Fruit fly (Drosophila melanogaster) Kc167 (cell line): ENCODE results near the gene Trmt112.

Experiments
- Myc ChIP-seq: fragments of >200 bp; optimal IDR thresholded peaks from 2 replicates; lab custom pipeline; 2017; ENCODE audit warnings: missing external identifiers
- Sin3A ChIP-seq: fragments of >200 bp; optimal IDR thresholded peaks from 2 replicates; lab custom pipeline; 2018; ENCODE audit warnings: missing external identifiers
- h ChIP-seq: fragments of >200 bp; optimal IDR thresholded peaks from 3 replicates; lab custom pipeline; 2018; ENCODE audit warnings: missing external identifiers
- insv ChIP-seq: fragments of >200 bp; optimal IDR thresholded peaks from 3 replicates; lab custom pipeline; 2018; ENCODE audit warnings: missing external identifiers
- psq ChIP-seq: fragments of >200 bp; optimal IDR thresholded peaks from 2 replicates; lab custom pipeline; 2017; ENCODE audit warnings: missing external identifiers
- ttk ChIP-seq: sonication (Bioruptor generic); optimal IDR thresholded peaks from 2 replicates; lab custom pipeline; 2017; ENCODE audit warnings: missing external identifiers

Trmt112 gene

DNA sequence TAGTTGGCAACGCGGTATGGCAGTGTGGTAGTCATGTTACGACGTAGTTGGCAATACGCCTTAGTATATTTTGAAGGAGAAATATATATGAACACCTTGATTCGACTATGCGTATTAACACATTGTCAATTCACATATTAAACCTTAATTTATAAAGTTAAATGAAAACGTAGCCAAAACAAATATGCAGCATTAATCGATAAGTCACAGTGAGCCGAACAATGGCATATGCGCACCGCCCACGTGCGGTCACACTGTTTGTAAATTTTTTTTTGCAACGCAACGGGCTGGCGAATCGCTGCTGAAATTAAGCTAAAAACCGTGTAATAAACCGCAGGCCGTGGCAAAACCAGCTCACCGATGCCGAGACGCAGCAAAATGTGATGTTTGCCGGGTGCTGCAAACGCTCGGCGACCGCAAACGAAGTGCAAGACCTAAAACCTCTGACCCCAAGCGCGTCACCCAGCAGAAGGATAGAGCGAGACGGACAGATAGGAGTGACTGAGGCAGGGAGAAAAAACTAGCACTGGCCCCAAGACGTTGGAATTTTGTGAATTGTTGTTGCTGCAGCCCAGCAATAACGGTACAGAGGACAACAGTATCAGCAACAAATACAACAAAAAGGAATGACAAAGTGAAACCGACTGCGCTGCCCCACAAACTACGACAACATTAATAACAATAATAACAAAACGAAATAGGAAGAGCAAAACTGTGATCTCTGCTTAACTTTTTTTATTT lies 40.9 kb downstream of the Trmt112 start:
- TF ChIP-seq Sin3A (lab: Kevin White, UChicago) (no peak), psq (no peak), insv (lab: Kevin White, UChicago) (no peak), h (lab: Kevin White, UChicago) (no peak), ttk (lab: Kevin White, UChicago) (no peak), Myc (lab: Kevin White, UChicago) (no peak)

DNA sequence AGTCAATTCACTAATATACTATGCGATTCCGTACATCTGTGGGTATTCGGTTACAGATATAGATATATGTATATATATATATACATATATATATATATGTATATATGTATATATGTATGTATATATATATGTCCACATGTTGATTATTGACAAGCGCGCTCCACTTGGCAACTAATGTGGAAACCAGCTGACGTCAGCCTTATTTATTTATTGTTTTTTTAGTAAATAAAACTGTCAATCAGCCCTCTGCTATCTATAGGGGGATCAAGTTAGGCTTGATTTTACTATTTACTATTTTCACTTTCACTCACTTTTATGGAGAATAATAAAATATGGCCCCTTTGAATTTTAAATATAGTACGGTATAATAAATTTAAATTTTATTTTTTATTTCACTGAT lies 41.7 kb downstream of the Trmt112 start:
- TF ChIP-seq psq, result no peak
- no peak for TF ChIP-seq ttk (lab: Kevin White, UChicago)
- TF ChIP-seq Sin3A (lab: Kevin White, UChicago), result no peak
- no peak for TF ChIP-seq h (lab: Kevin White, UChicago)
- no peak for TF ChIP-seq Myc (lab: Kevin White, UChicago)
- no peak for TF ChIP-seq insv (lab: Kevin White, UChicago)

DNA sequence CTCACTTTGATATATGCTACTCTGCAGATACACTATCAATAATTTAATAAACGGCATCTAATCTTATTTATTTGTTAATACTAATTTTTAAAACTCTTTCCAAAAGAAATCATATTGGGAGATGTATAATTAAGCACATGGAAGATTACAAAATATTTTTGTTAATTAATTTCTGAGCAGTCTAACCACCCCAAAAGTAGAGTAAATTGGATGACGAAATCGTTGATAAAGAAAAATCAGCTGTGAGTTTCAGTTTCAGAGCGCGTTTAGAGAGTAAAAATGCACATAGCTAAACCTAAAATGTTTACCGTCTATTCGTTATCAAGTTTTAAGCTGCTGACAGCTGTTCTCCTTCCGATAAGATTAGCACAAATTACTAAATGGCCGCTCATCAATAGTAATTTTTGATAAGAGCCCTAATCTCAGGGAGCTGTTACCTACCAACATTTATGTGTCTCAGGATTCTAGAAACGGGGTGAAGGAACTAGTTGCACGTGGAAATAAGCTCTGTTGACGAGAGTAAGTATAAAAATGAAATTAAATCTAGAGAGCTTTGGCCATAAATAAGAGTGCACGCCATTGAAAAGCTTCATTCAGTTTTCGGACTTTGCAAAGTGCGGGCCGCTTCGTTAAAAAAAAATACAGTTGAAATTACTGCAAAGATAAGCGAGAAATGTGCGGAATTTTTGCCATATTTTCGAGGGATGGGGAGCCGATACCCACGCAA lies 43.9 kb downstream of the Trmt112 start, which contains the start of the genes chb and AsnS:
Gene chb, plus strand, starts transcription at position 327 of the 727 bp plus-strand sequence.
Gene AsnS, plus strand, starts transcription at position 592 of the 727 bp plus-strand sequence.
- TF ChIP-seq ttk (lab: Kevin White, UChicago) (no peak), h (lab: Kevin White, UChicago) (no peak), Myc (lab: Kevin White, UChicago) (no peak), Sin3A (lab: Kevin White, UChicago) (no peak), insv (lab: Kevin White, UChicago) (no peak), psq (no peak)

DNA sequence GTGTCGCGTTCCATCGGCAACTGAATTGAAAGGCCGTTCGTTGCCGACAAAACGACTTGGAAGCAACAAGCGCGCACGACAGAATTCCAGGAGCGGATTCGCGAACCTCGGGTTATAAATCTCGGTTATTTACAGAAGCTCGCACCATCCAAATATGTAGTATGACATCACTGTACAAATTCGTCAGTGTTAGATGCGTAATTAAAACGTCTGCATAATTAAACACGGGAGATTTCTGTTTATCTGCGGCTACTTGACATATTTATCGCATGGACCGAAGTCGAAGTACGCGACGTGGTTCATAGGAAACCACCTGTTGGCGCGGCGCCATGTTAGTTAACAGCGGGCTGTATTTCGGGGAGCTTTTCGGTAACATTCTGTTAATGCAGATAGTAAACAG lies 44.7 kb downstream of the Trmt112 start, which contains the start of gene Ac78C:
Gene Ac78C, minus strand, starts transcription at position 26 of the 400 bp plus-strand sequence.
- TF ChIP-seq psq, result no peak
- no peak for TF ChIP-seq ttk (lab: Kevin White, UChicago)
- TF ChIP-seq Sin3A (lab: Kevin White, UChicago), result no peak
- no peak for TF ChIP-seq insv (lab: Kevin White, UChicago)
